Fruit fly (Drosophila melanogaster) whole organism, embryonic: ENCODE results near the gene CG31103.

Experiments used
- Bgb ChIP-seq: fragments of 200-800 bp; sonication (Bioruptor generic); IDR thresholded peaks from 2 replicates; pipeline ENCODE4 v1.3.6; 2022; ENCODE audit warnings: missing biosample characterization, missing genetic modification characterization; ENCODE audit not compliant: partially characterized antibody
- CG10979 ChIP-seq: fragments of 200-800 bp; sonication (Bioruptor generic); optimal IDR thresholded peaks from 2 replicates; lab custom pipeline; 2018; ENCODE audit warnings: missing biosample characterization, mild to moderate bottlenecking, missing genetic modification characterization, moderate library complexity
- CG1233 ChIP-seq: fragments of 200-800 bp; sonication (Bioruptor generic); optimal IDR thresholded peaks from 4 replicates; lab custom pipeline; 2018; ENCODE audit warnings: missing biosample characterization, mild to moderate bottlenecking, missing genetic modification characterization
- CG17385 ChIP-seq: fragments of 200-800 bp; sonication (Bioruptor generic); optimal IDR thresholded peaks from 3 replicates; lab custom pipeline; 2018; ENCODE audit warnings: missing biosample characterization, mild to moderate bottlenecking, missing genetic modification characterization
- CG17829 ChIP-seq: fragments of 200-800 bp; optimal IDR thresholded peaks from 2 replicates; lab custom pipeline; 2019; ENCODE audit warnings: missing biosample characterization, mild to moderate bottlenecking, missing genetic modification characterization, moderate library complexity
- CG2199 ChIP-seq: fragments of 200-800 bp; sonication (Bioruptor generic); IDR thresholded peaks from 3 replicates; pipeline ENCODE4 v1.3.6; 2022; ENCODE audit warnings: missing biosample characterization, missing genetic modification characterization
- CG3995 ChIP-seq: fragments of 200-800 bp; sonication (Bioruptor generic); optimal IDR thresholded peaks from 3 replicates; lab custom pipeline; 2016; ENCODE audit warnings: missing biosample characterization, missing genetic modification characterization
- CG42726 ChIP-seq: fragments of 200-800 bp; sonication (Bioruptor generic); IDR thresholded peaks from 2 replicates; pipeline ENCODE4 v1.3.6; 2022; ENCODE audit warnings: missing biosample characterization, missing genetic modification characterization; ENCODE audit not compliant: partially characterized antibody
- CG4617 ChIP-seq: fragments of 200-800 bp; sonication (Bioruptor generic); optimal IDR thresholded peaks from 3 replicates; lab custom pipeline; 2016; ENCODE audit warnings: missing biosample characterization, missing genetic modification characterization, borderline replicate concordance
- CG6791 ChIP-seq: fragments of 200-800 bp; sonication (Bioruptor generic); IDR thresholded peaks from 3 replicates; pipeline ENCODE4 v1.3.6; 2022; ENCODE audit warnings: missing biosample characterization, missing genetic modification characterization; ENCODE audit not compliant: partially characterized antibody
- CG7556 ChIP-seq: fragments of 200-800 bp; sonication (Bioruptor generic); optimal IDR thresholded peaks from 2 replicates; lab custom pipeline; 2017; ENCODE audit warnings: missing biosample characterization, mild to moderate bottlenecking, missing genetic modification characterization
- CG7963 ChIP-seq: fragments of 200-800 bp; sonication (Bioruptor generic); IDR thresholded peaks from 3 replicates; pipeline ENCODE4 v1.3.6; 2022; ENCODE audit warnings: missing biosample characterization, missing genetic modification characterization; ENCODE audit not compliant: partially characterized antibody
- Dad ChIP-seq: fragments of 200-800 bp; sonication (Bioruptor generic); optimal IDR thresholded peaks from 3 replicates; lab custom pipeline; 2016; ENCODE audit warnings: missing biosample characterization, missing genetic modification characterization
- Dek ChIP-seq: fragments of 200-800 bp; sonication (Bioruptor generic); optimal IDR thresholded peaks from 3 replicates; lab custom pipeline; 2019; ENCODE audit warnings: missing biosample characterization, mild to moderate bottlenecking, missing genetic modification characterization, moderate library complexity
- Dll ChIP-seq: fragments of 200-800 bp; sonication (Bioruptor generic); IDR thresholded peaks from 4 replicates; pipeline ENCODE4 v1.3.6; 2022; ENCODE audit warnings: missing biosample characterization, missing genetic modification characterization; ENCODE audit not compliant: partially characterized antibody
- E2f2 ChIP-seq: fragments of 200-800 bp; sonication (Bioruptor generic); IDR thresholded peaks from 2 replicates; pipeline ENCODE4 v1.3.6; 2022; ENCODE audit warnings: missing biosample characterization, missing genetic modification characterization
- Ets65A ChIP-seq: fragments of 200-800 bp; sonication (Bioruptor generic); peaks from one replicate; lab custom pipeline; 2016; ENCODE audit warnings: missing biosample characterization, missing genetic modification characterization
- Fer1 ChIP-seq: fragments of 200-800 bp; sonication (Bioruptor generic); optimal IDR thresholded peaks from 2 replicates; lab custom pipeline; 2017; ENCODE audit warnings: missing biosample characterization, mild to moderate bottlenecking, missing genetic modification characterization
- H2.0 ChIP-seq: fragments of 200-800 bp; sonication (Bioruptor generic); IDR thresholded peaks from 2 replicates; pipeline ENCODE4 v1.3.6; 2022; ENCODE audit warnings: missing biosample characterization, missing genetic modification characterization
- Hr39 ChIP-seq: fragments of >200 bp; optimal IDR thresholded peaks from 2 replicates; lab custom pipeline; 2017
- MBD-R2 ChIP-seq: fragments of 200-800 bp; sonication (Bioruptor generic); IDR thresholded peaks from 2 replicates; pipeline ENCODE4 v1.3.6; 2022; ENCODE audit warnings: missing biosample characterization, missing genetic modification characterization
- Oaz ChIP-seq: fragments of 200-800 bp; sonication (Bioruptor generic); IDR thresholded peaks from 2 replicates; pipeline ENCODE4 v1.3.6; 2022; ENCODE audit warnings: missing biosample characterization, missing genetic modification characterization
- Side ChIP-seq: fragments of 200-800 bp; sonication (Bioruptor generic); optimal IDR thresholded peaks from 2 replicates; lab custom pipeline; 2016; ENCODE audit warnings: missing biosample characterization, missing genetic modification characterization
- amos ChIP-seq: fragments of 200-800 bp; sonication (Bioruptor generic); IDR thresholded peaks from 2 replicates; pipeline ENCODE4 v1.3.6; 2022; ENCODE audit warnings: missing biosample characterization, missing genetic modification characterization; ENCODE audit not compliant: partially characterized antibody
- ase ChIP-seq: fragments of 200-800 bp; sonication (Bioruptor generic); IDR thresholded peaks from 3 replicates; pipeline ENCODE4 v1.3.6; 2022; ENCODE audit warnings: missing biosample characterization, missing genetic modification characterization
- bigmax ChIP-seq: fragments of 200-800 bp; sonication (Bioruptor generic); optimal IDR thresholded peaks from 2 replicates; lab custom pipeline; 2018; ENCODE audit warnings: missing biosample characterization, mild to moderate bottlenecking, missing genetic modification characterization
- crp ChIP-seq, 2 experiments: fragments of 200-800 bp; sonication (Bioruptor generic); optimal IDR thresholded peaks; 2 replicates in 1 of 2; 3 replicates in 1 of 2; lab custom pipeline; 2017; ENCODE audit warnings: missing biosample characterization in 2 of 2, missing genetic modification characterization in 2 of 2, mild to moderate bottlenecking in 1 of 2, moderate library complexity in 1 of 2
- dimm ChIP-seq: fragments of 200-800 bp; sonication (Bioruptor generic); IDR thresholded peaks from 2 replicates; pipeline ENCODE4 v1.3.6; 2022; ENCODE audit warnings: missing biosample characterization, missing genetic modification characterization
- dpn ChIP-seq, 2 experiments: fragments of 200-800 bp; sonication (Bioruptor generic); optimal IDR thresholded peaks; 3 replicates each; lab custom pipeline; 2016; ENCODE audit warnings: missing biosample characterization in 2 of 2, missing genetic modification characterization in 2 of 2
- exex ChIP-seq: fragments of 200-800 bp; sonication (Bioruptor generic); optimal IDR thresholded peaks from 4 replicates; lab custom pipeline; 2018; ENCODE audit warnings: missing biosample characterization, mild to moderate bottlenecking, missing genetic modification characterization, moderate library complexity
- fd102C ChIP-seq: fragments of 200-800 bp; sonication (Bioruptor generic); optimal IDR thresholded peaks from 2 replicates; lab custom pipeline; 2018; ENCODE audit warnings: missing biosample characterization, mild to moderate bottlenecking, missing genetic modification characterization, moderate library complexity
- gfzf ChIP-seq: fragments of 200-800 bp; sonication (Bioruptor generic); optimal IDR thresholded peaks from 2 replicates; lab custom pipeline; 2016; ENCODE audit warnings: missing biosample characterization, mild to moderate bottlenecking, missing genetic modification characterization, moderate library complexity
- ken ChIP-seq: fragments of 200-800 bp; sonication (Bioruptor generic); IDR thresholded peaks from 3 replicates; pipeline ENCODE4 v1.3.6; 2022; ENCODE audit warnings: missing biosample characterization, missing genetic modification characterization
- knrl ChIP-seq: fragments of 200-800 bp; sonication (Bioruptor generic); IDR thresholded peaks from 3 replicates; pipeline ENCODE4 v1.3.6; 2022; ENCODE audit warnings: missing biosample characterization, missing genetic modification characterization; ENCODE audit not compliant: partially characterized antibody
- lmd ChIP-seq: fragments of 200-800 bp; sonication (Bioruptor generic); IDR thresholded peaks from 2 replicates; pipeline ENCODE4 v1.3.6; 2022; ENCODE audit warnings: missing biosample characterization, missing genetic modification characterization
- maf-S ChIP-seq: fragments of 200-800 bp; sonication (Bioruptor generic); optimal IDR thresholded peaks from 2 replicates; lab custom pipeline; 2016; ENCODE audit warnings: missing biosample characterization, missing genetic modification characterization
- nmo ChIP-seq: fragments of 200-800 bp; sonication (Bioruptor generic); optimal IDR thresholded peaks from 2 replicates; lab custom pipeline; 2018; ENCODE audit warnings: missing biosample characterization, mild to moderate bottlenecking, missing genetic modification characterization, moderate library complexity
- psq ChIP-seq: fragments of 200-800 bp; sonication (Bioruptor generic); optimal IDR thresholded peaks from 2 replicates; lab custom pipeline; 2017; ENCODE audit warnings: missing biosample characterization, missing genetic modification characterization
- sug ChIP-seq: fragments of 200-800 bp; optimal IDR thresholded peaks from 2 replicates; lab custom pipeline; 2019; ENCODE audit warnings: missing biosample characterization, mild to moderate bottlenecking, missing genetic modification characterization, moderate library complexity
- zf30C ChIP-seq: fragments of 200-800 bp; sonication (Bioruptor generic); optimal IDR thresholded peaks from 3 replicates; lab custom pipeline; 2018; ENCODE audit warnings: missing biosample characterization, mild to moderate bottlenecking, missing genetic modification characterization
- zfh1 ChIP-seq: fragments of 200-800 bp; sonication (Bioruptor generic); IDR thresholded peaks from 3 replicates; pipeline ENCODE4 v1.3.6; 2022; ENCODE audit warnings: missing biosample characterization, missing genetic modification characterization

The CG31103 gene

dm6 chr3R:25238771-25239700 lies 19.9 kb downstream of the CG31103 start (continued):
- no peak for TF ChIP-seq Dll (GFP tag; lab: Robert Waterston, UW)

- TF ChIP-seq CG1233 (GFP tag; lab: Kevin White, UChicago) (no peak), maf-S (no peak), CG7963 (GFP tag; lab: Robert Waterston, UW) (no peak), CG4617 (GFP tag; lab: Kevin White, UChicago) (no peak), zf30C (GFP tag; lab: Kevin White, UChicago) (no peak)
Measured at dm6 chr3R:25239880-25240279, 20.8 kb downstream of the CG31103 start, which contains the start of gene to. Gene to, plus strand, starts transcription at chr3R:25240180.

- TF ChIP-seq zfh1 (GFP tag; lab: Robert Waterston, UW) (no peak), E2f2 (no peak), bigmax (GFP tag; lab: Kevin White, UChicago) (no peak), CG17385 (no peak), Dad (GFP tag; lab: Kevin White, UChicago) (no peak), Hr39 (lab: Kevin White, UChicago) (no peak), Ets65A (GFP tag; lab: Kevin White, UChicago) (no peak), exex (no peak), crp (GFP tag; optimal IDR thresholded peaks at IDR 0.05; lab: Kevin White, UChicago) (no peak), Side (GFP tag; lab: Kevin White, UChicago) (no peak), lmd (GFP tag; lab: Robert Waterston, UW) (no peak), CG7556 (no peak), MBD-R2 (GFP tag; lab: Robert Waterston, UW) (no peak), CG10979 (tag; lab: Kevin White, UChicago) (no peak), Oaz (GFP tag; lab: Robert Waterston, UW) (no peak)
Measured at dm6 chr3R:25241507-25242070, 22.5 kb downstream of the CG31103 start, which contains the start of gene CG11854. Gene CG11854, plus strand, starts transcription at chr3R:25242020.

- TF ChIP-seq Dek (tag; lab: Kevin White, UChicago) (peak; percentile 45), CG17829 (tag; lab: Kevin White, UChicago) (peak; percentile 52), CG6791 (GFP tag; lab: Robert Waterston, UW) (0 out of 3 replicates have a peak, but pooled peaks have one; percentile 47), gfzf (peak; percentile 41), fd102C (GFP tag; lab: Kevin White, UChicago) (no peak), Bgb (GFP tag; lab: Robert Waterston, UW) (peak; percentile 55; the same call in 1 of the 2 replicates), psq (GFP tag; lab: Kevin White, UChicago) (no peak), CG42726 (GFP tag; lab: Robert Waterston, UW) (peak; percentile 56; the same call in 1 of the 2 replicates), CG2199 (GFP tag; lab: Robert Waterston, UW) (peak; percentile 59; the same call in 2 of the 3 replicates), H2.0 (no peak), Fer1 (GFP tag; lab: Kevin White, UChicago) (peak; percentile 15), CG3995 (peak; percentile 38), nmo (peak; percentile 40), dimm (GFP tag; lab: Robert Waterston, UW) (no peak), ase (no peak), amos (GFP tag; lab: Robert Waterston, UW) (peak; percentile 42), ken (GFP tag; lab: Robert Waterston, UW) (0 out of 3 replicates have a peak, but pooled peaks have one; percentile 37), dpn (GFP tag; optimal IDR thresholded peaks at IDR 0.05; lab: Kevin White, UChicago) (peak in 1 of 2 experiments; percentile 24), sug (tag; lab: Kevin White, UChicago) (peak; percentile 46), knrl (peak; percentile 54; the same call in 2 of the 3 replicates)
Measured at dm6 chr3R:25245052-25245813, 26.1 kb downstream of the CG31103 start, which contains the start of gene bam. Gene bam, minus strand, starts transcription at chr3R:25245109.
